Fruit fly (Drosophila melanogaster) whole organism, embryonic: Measurements from ENCODE around the gene woc.
A peak's percentile ranks its signal among the peaks of the same experiment; 100 is the strongest.

Experiments used
- CG10209 ChIP-seq: fragments of 200-800 bp; sonication (Bioruptor generic); optimal IDR thresholded peaks from 3 replicates; lab custom pipeline; 2017; ENCODE audit warnings: missing biosample characterization, mild to moderate bottlenecking, missing genetic modification characterization, missing genetic modification reagents
- CG10654 ChIP-seq: fragments of 200-800 bp; sonication (Bioruptor generic); optimal IDR thresholded peaks from 2 replicates; lab custom pipeline; 2016; ENCODE audit warnings: missing biosample characterization, missing genetic modification characterization
- CG12071 ChIP-seq: fragments of 200-800 bp; sonication (Bioruptor generic); optimal IDR thresholded peaks from 3 replicates; lab custom pipeline; 2018; ENCODE audit warnings: missing biosample characterization, mild to moderate bottlenecking, missing genetic modification characterization
- CG12104 ChIP-seq: fragments of 200-800 bp; sonication (Bioruptor generic); optimal IDR thresholded peaks from 3 replicates; lab custom pipeline; 2016; ENCODE audit warnings: missing biosample characterization, missing genetic modification characterization
- CG14014 ChIP-seq: fragments of 200-800 bp; sonication (Bioruptor generic); IDR thresholded peaks from 2 replicates; pipeline ENCODE4 v1.3.6; 2022; ENCODE audit warnings: missing biosample characterization, missing genetic modification characterization
- CG15601 ChIP-seq: fragments of 200-800 bp; sonication (Bioruptor generic); optimal IDR thresholded peaks from 3 replicates; lab custom pipeline; 2019; ENCODE audit warnings: missing biosample characterization, mild to moderate bottlenecking, missing genetic modification characterization, moderate library complexity
- CG15696 ChIP-seq: fragments of 200-800 bp; sonication (Bioruptor generic); optimal IDR thresholded peaks from 2 replicates; lab custom pipeline; 2019; ENCODE audit warnings: missing biosample characterization, mild to moderate bottlenecking, missing genetic modification characterization, moderate library complexity
- CG1647 ChIP-seq: fragments of 200-800 bp; sonication (Bioruptor generic); optimal IDR thresholded peaks from 3 replicates; lab custom pipeline; 2016; ENCODE audit warnings: missing biosample characterization, missing genetic modification characterization
- CG17385 ChIP-seq: fragments of 200-800 bp; sonication (Bioruptor generic); optimal IDR thresholded peaks from 3 replicates; lab custom pipeline; 2018; ENCODE audit warnings: missing biosample characterization, mild to moderate bottlenecking, missing genetic modification characterization
- CG18262 ChIP-seq: fragments of 200-800 bp; optimal IDR thresholded peaks from 3 replicates; lab custom pipeline; 2019; ENCODE audit warnings: missing biosample characterization, mild to moderate bottlenecking, missing genetic modification characterization, moderate library complexity
- CG2120 ChIP-seq: fragments of 200-800 bp; sonication (Bioruptor generic); optimal IDR thresholded peaks from 3 replicates; lab custom pipeline; 2016; ENCODE audit warnings: missing biosample characterization, missing genetic modification characterization
- CG2199 ChIP-seq: fragments of 200-800 bp; sonication (Bioruptor generic); IDR thresholded peaks from 3 replicates; pipeline ENCODE4 v1.3.6; 2022; ENCODE audit warnings: missing biosample characterization, missing genetic modification characterization
- CG4617 ChIP-seq: fragments of 200-800 bp; sonication (Bioruptor generic); optimal IDR thresholded peaks from 3 replicates; lab custom pipeline; 2016; ENCODE audit warnings: missing biosample characterization, missing genetic modification characterization, borderline replicate concordance
- CG7987 ChIP-seq: fragments of 200-800 bp; sonication (Bioruptor generic); optimal IDR thresholded peaks from 2 replicates; lab custom pipeline; 2018; ENCODE audit warnings: missing biosample characterization, mild to moderate bottlenecking, missing genetic modification characterization, moderate library complexity
- CoRest ChIP-seq: fragments of 200-800 bp; sonication (Bioruptor generic); optimal IDR thresholded peaks from 3 replicates; lab custom pipeline; 2018; ENCODE audit warnings: missing biosample characterization, mild to moderate bottlenecking, missing genetic modification characterization, moderate library complexity
- Dll ChIP-seq: fragments of 200-800 bp; sonication (Bioruptor generic); IDR thresholded peaks from 4 replicates; pipeline ENCODE4 v1.3.6; 2022; ENCODE audit warnings: missing biosample characterization, missing genetic modification characterization; ENCODE audit not compliant: partially characterized antibody
- Eip74EF ChIP-seq, 2 experiments: fragments of 200-800 bp in 1 of 2; fragments of >200 bp in 1 of 2; sonication (Bioruptor generic) in 1 of 2; optimal IDR thresholded peaks; 2 replicates each; lab custom pipeline; 2017 to 2019; ENCODE audit warnings: missing biosample characterization in 2 of 2, missing genetic modification characterization in 2 of 2, mild to moderate bottlenecking in 1 of 2, moderate library complexity in 1 of 2
- H15 ChIP-seq: fragments of 200-800 bp; sonication (Bioruptor generic); IDR thresholded peaks from 3 replicates; pipeline ENCODE4 v1.3.6; 2022; ENCODE audit warnings: missing biosample characterization, missing genetic modification characterization
- HHEX ChIP-seq: fragments of 200-800 bp; sonication (Bioruptor generic); optimal IDR thresholded peaks from 3 replicates; lab custom pipeline; 2017; ENCODE audit warnings: missing biosample characterization, mild to moderate bottlenecking, missing genetic modification characterization, missing genetic modification reagents
- Hr3 ChIP-seq: fragments of 200-800 bp; sonication (Bioruptor generic); optimal IDR thresholded peaks from 3 replicates; lab custom pipeline; 2016; ENCODE audit warnings: missing biosample characterization, missing genetic modification characterization
- MBD-R2 ChIP-seq: fragments of 200-800 bp; sonication (Bioruptor generic); IDR thresholded peaks from 2 replicates; pipeline ENCODE4 v1.3.6; 2022; ENCODE audit warnings: missing biosample characterization, missing genetic modification characterization
- Med ChIP-seq: fragments of 200-800 bp; sonication (Bioruptor generic); peaks from one replicate; lab custom pipeline; 2016; ENCODE audit warnings: missing biosample characterization, missing genetic modification characterization, mild to moderate bottlenecking, inconsistent platforms, moderate library complexity
- Myb ChIP-seq: fragments of 200-800 bp; sonication (Bioruptor generic); optimal IDR thresholded peaks from 2 replicates; lab custom pipeline; 2016; ENCODE audit warnings: missing biosample characterization, missing genetic modification characterization
- Nf-YC ChIP-seq: fragments of 200-800 bp; optimal IDR thresholded peaks from 3 replicates; lab custom pipeline; 2019; ENCODE audit warnings: missing biosample characterization, mild to moderate bottlenecking, missing genetic modification characterization, moderate library complexity
- PHDP ChIP-seq: fragments of 200-800 bp; sonication (Bioruptor generic); optimal IDR thresholded peaks from 3 replicates; lab custom pipeline; 2018; ENCODE audit warnings: missing biosample characterization, mild to moderate bottlenecking, missing genetic modification characterization, moderate library complexity
- Sox102F ChIP-seq: fragments of 200-800 bp; sonication (Bioruptor generic); optimal IDR thresholded peaks from 2 replicates; lab custom pipeline; 2018; ENCODE audit warnings: missing biosample characterization, mild to moderate bottlenecking, missing genetic modification characterization, moderate library complexity
- Ssrp ChIP-seq: fragments of 200-800 bp; sonication (Bioruptor generic); optimal IDR thresholded peaks from 2 replicates; lab custom pipeline; 2018; ENCODE audit warnings: missing biosample characterization, mild to moderate bottlenecking, missing genetic modification characterization, moderate library complexity
- Xbp1 ChIP-seq: fragments of 200-800 bp; sonication (Bioruptor generic); optimal IDR thresholded peaks from 3 replicates; lab custom pipeline; 2016; ENCODE audit warnings: missing biosample characterization, mild to moderate bottlenecking, missing genetic modification characterization
- Xrp1 ChIP-seq: fragments of 200-800 bp; sonication (Bioruptor generic); IDR thresholded peaks from 2 replicates; pipeline ENCODE4 v1.3.6; 2022; ENCODE audit warnings: missing biosample characterization, missing genetic modification characterization
- YL-1 ChIP-seq: fragments of 200-800 bp; sonication (Bioruptor generic); optimal IDR thresholded peaks from 3 replicates; lab custom pipeline; 2017; ENCODE audit warnings: missing biosample characterization, mild to moderate bottlenecking, missing genetic modification characterization
- cato ChIP-seq: fragments of 200-800 bp; sonication (Bioruptor generic); optimal IDR thresholded peaks from 2 replicates; lab custom pipeline; 2016; ENCODE audit warnings: missing biosample characterization, missing genetic modification characterization, borderline replicate concordance
- ci ChIP-seq: fragments of 200-800 bp; sonication (Bioruptor generic); IDR thresholded peaks from 3 replicates; pipeline ENCODE4 v1.3.6; 2022; ENCODE audit warnings: missing biosample characterization, missing genetic modification characterization
- dmrt11E ChIP-seq: fragments of 200-800 bp; sonication (Bioruptor generic); optimal IDR thresholded peaks from 3 replicates; lab custom pipeline; 2018; ENCODE audit warnings: missing biosample characterization, mild to moderate bottlenecking, missing genetic modification characterization, moderate library complexity
- lab ChIP-seq: fragments of 200-800 bp; sonication (Bioruptor generic); optimal IDR thresholded peaks from 3 replicates; lab custom pipeline; 2017; ENCODE audit warnings: missing biosample characterization, missing genetic modification characterization, mild to moderate bottlenecking, moderate library complexity, missing genetic modification reagents
- nom ChIP-seq: fragments of 200-800 bp; sonication (Bioruptor generic); optimal IDR thresholded peaks from 2 replicates; lab custom pipeline; 2017; ENCODE audit warnings: missing biosample characterization, missing genetic modification characterization, mild to moderate bottlenecking, moderate library complexity, missing genetic modification reagents
- odd ChIP-seq: fragments of 200-800 bp; sonication (Bioruptor generic); optimal IDR thresholded peaks from 2 replicates; lab custom pipeline; 2017; ENCODE audit warnings: missing biosample characterization, mild to moderate bottlenecking, missing genetic modification characterization
- pho ChIP-seq: fragments of 200-800 bp; sonication (Bioruptor generic); optimal IDR thresholded peaks from 2 replicates; lab custom pipeline; 2016; ENCODE audit warnings: missing biosample characterization, missing genetic modification characterization
- ro ChIP-seq: fragments of 200-800 bp; sonication (Bioruptor generic); IDR thresholded peaks from 2 replicates; pipeline ENCODE4 v1.3.6; 2022; ENCODE audit warnings: missing biosample characterization, missing genetic modification characterization
- sd ChIP-seq: fragments of 200-800 bp; sonication (Bioruptor generic); optimal IDR thresholded peaks from 3 replicates; lab custom pipeline; 2018; ENCODE audit warnings: missing biosample characterization, mild to moderate bottlenecking, missing genetic modification characterization, moderate library complexity
- slbo ChIP-seq: fragments of 200-800 bp; sonication (Bioruptor generic); IDR thresholded peaks from 2 replicates; pipeline ENCODE4 v1.3.6; 2022; ENCODE audit warnings: missing biosample characterization, missing genetic modification characterization
- tap ChIP-seq: fragments of 200-800 bp; optimal IDR thresholded peaks from 3 replicates; lab custom pipeline; 2019; ENCODE audit warnings: missing biosample characterization, mild to moderate bottlenecking, missing genetic modification characterization, moderate library complexity
- ttk ChIP-seq: fragments of 200-800 bp; sonication (Bioruptor generic); IDR thresholded peaks from 2 replicates; pipeline ENCODE4 v2.1.2; 2022; ENCODE audit warnings: missing biosample characterization, missing genetic modification characterization
- unpg ChIP-seq: fragments of 200-800 bp; sonication (Bioruptor generic); optimal IDR thresholded peaks from 3 replicates; lab custom pipeline; 2018; ENCODE audit warnings: missing biosample characterization, mild to moderate bottlenecking, missing genetic modification characterization, moderate library complexity
- usp ChIP-seq: fragments of >200 bp; optimal IDR thresholded peaks from 2 replicates; lab custom pipeline; 2017; ENCODE audit warnings: missing biosample characterization, missing genetic modification characterization
- zen ChIP-seq: fragments of 200-800 bp; sonication (Bioruptor generic); optimal IDR thresholded peaks from 3 replicates; lab custom pipeline; 2018; ENCODE audit warnings: missing biosample characterization, mild to moderate bottlenecking, missing genetic modification characterization, moderate library complexity
- zen2 ChIP-seq: fragments of 200-800 bp; sonication (Bioruptor generic); IDR thresholded peaks from 3 replicates; pipeline ENCODE4 v1.3.6; 2022; ENCODE audit warnings: missing biosample characterization, missing genetic modification characterization; ENCODE audit not compliant: partially characterized antibody
- zfh1 ChIP-seq: fragments of 200-800 bp; sonication (Bioruptor generic); IDR thresholded peaks from 3 replicates; pipeline ENCODE4 v1.3.6; 2022; ENCODE audit warnings: missing biosample characterization, missing genetic modification characterization

woc gene

DNA sequence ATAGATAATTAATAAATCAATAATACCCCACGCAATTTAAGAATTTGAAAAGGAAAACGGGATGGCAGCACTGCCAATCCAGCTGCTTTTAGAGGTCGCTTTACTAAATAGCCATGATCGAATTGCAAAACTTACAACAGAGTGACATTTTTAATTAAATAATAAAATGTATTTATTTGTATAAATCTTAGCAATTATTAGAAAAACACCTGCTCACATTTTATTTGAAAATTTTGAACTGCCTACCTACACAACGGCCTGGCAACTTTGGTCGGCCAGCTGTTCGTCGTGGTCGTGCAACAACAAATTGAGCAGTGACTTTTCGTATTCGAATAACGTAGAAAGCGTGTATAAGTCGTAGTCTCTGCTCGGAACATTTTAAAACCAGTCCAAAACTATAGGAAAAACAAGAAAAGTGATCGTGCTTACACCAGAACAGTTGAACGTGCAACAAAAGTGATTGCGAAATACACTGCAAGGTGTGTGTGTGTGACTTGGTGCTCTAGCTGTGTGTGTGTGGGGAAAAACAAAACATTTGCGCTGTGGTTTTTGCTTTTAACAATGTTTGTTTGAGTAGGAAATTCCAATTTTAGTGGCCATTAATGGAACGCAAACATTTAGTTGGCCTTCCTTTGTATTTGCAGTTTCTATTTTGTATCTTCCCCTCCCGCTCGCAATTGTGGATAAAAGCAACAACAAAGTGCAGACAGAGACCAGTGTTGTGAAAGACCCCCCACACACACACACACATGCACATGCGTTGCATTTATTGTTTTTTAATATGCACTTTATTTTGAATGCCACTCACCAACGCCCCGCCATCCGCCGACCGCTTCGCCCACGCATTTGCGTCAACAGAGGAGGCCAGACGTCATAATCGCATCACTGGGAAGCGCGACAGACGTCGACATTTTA is 10.9 kb upstream of the woc start, which contains the start of gene CG5938 (continued):
- peak; percentile 40 for TF ChIP-seq Sox102F (GFP tag; lab: Kevin White, UChicago)
- peak; percentile 5 for TF ChIP-seq CG15696 (tag; lab: Kevin White, UChicago)
- no peak for TF ChIP-seq CG12071 (GFP tag; lab: Kevin White, UChicago)
- TF ChIP-seq sd (tag; lab: Kevin White, UChicago) = no peak
- peak; percentile 19 for TF ChIP-seq CG15601 (tag; lab: Kevin White, UChicago)
- TF ChIP-seq nom (GFP tag; lab: Kevin White, UChicago) = peak; percentile 54
- peak; percentile 40 for TF ChIP-seq tap (tag; lab: Kevin White, UChicago)
- TF ChIP-seq unpg = peak; percentile 11
- TF ChIP-seq CG1647 (GFP tag; lab: Kevin White, UChicago) = no peak
- peak in 1 of 2 experiments; percentile 12 for TF ChIP-seq Eip74EF (GFP tag; optimal IDR thresholded peaks at IDR 0.05; lab: Kevin White, UChicago)
- no peak for TF ChIP-seq zen2
- no peak for TF ChIP-seq CG12104 (GFP tag; lab: Kevin White, UChicago)
- TF ChIP-seq ci (GFP tag; lab: Robert Waterston, UW) = 0 out of 3 replicates have a peak, but pooled peaks have one; percentile 15
- peak; percentile 48 for TF ChIP-seq CG17385
- TF ChIP-seq Nf-YC (tag; lab: Kevin White, UChicago) = peak; percentile 23
- TF ChIP-seq cato (GFP tag; lab: Kevin White, UChicago) = peak; percentile 27
- TF ChIP-seq usp = no peak
- peak; percentile 46 for TF ChIP-seq lab
- peak; percentile 36 for TF ChIP-seq CG18262
- TF ChIP-seq Myb (GFP tag; lab: Kevin White, UChicago) = peak; percentile 0
- 0 out of 4 replicates have a peak, but pooled peaks have one; percentile 21 for TF ChIP-seq Dll (GFP tag; lab: Robert Waterston, UW)
- TF ChIP-seq dmrt11E = peak; percentile 13
- peak; percentile 21 for TF ChIP-seq Ssrp (tag; lab: Kevin White, UChicago)
- TF ChIP-seq ro = no peak
- TF ChIP-seq Xbp1 (GFP tag; lab: Kevin White, UChicago) = peak; percentile 7
- peak; percentile 24 for TF ChIP-seq Hr3 (GFP tag; lab: Kevin White, UChicago)
- TF ChIP-seq CG7987 (GFP tag; lab: Kevin White, UChicago) = no peak
- 0 out of 3 replicates have a peak, but pooled peaks have one; percentile 65 for TF ChIP-seq CG2199 (GFP tag; lab: Robert Waterston, UW)
- 0 out of 2 replicates have a peak, but pooled peaks have one; percentile 25 for TF ChIP-seq ttk (GFP tag; lab: Robert Waterston, UW)
- peak; percentile 0 for TF ChIP-seq CG10654 (GFP tag; lab: Kevin White, UChicago)
- peak; percentile 14 for TF ChIP-seq PHDP (tag; lab: Kevin White, UChicago)
- TF ChIP-seq MBD-R2 = peak; percentile 38; the same call in 1 of the 2 replicates
- peak; percentile 20 for TF ChIP-seq CG2120
- TF ChIP-seq slbo (GFP tag; lab: Robert Waterston, UW) = peak; percentile 32; the same call in 1 of the 2 replicates
- TF ChIP-seq Med = peak; percentile 78
- peak; percentile 8 for TF ChIP-seq CG10209 (GFP tag; lab: Kevin White, UChicago)
- no peak for TF ChIP-seq odd (GFP tag; lab: Kevin White, UChicago)
- TF ChIP-seq Xrp1 (GFP tag; lab: Robert Waterston, UW) = peak; percentile 26; the same call in 1 of the 2 replicates
- TF ChIP-seq CG14014 (GFP tag; lab: Robert Waterston, UW) = no peak
- peak; percentile 35 for TF ChIP-seq YL-1 (GFP tag; lab: Kevin White, UChicago)
- peak; percentile 0 for TF ChIP-seq HHEX (GFP tag; lab: Kevin White, UChicago)
- TF ChIP-seq zfh1 (GFP tag; lab: Robert Waterston, UW) = peak; percentile 27; the same call in 1 of the 3 replicates
- TF ChIP-seq CoRest (tag; lab: Kevin White, UChicago) = peak; percentile 51
- no peak for TF ChIP-seq pho
- TF ChIP-seq zen (tag; lab: Kevin White, UChicago) = peak; percentile 34
- TF ChIP-seq CG4617 (GFP tag; lab: Kevin White, UChicago) = peak; percentile 90
- no peak for TF ChIP-seq H15 (GFP tag; lab: Robert Waterston, UW)
